Worm (Caenorhabditis elegans) whole organism, L4 larva: ENCODE measurements around the gene T24H10.5.

ENCODE experiments used
- F49E8.2 ChIP-seq: sonication (generic microtip); optimal IDR thresholded peaks from 2 replicates; lab custom pipeline; 2016; ENCODE audit warnings: missing compliant biosample characterization, mild to moderate bottlenecking, missing genetic modification characterization, borderline replicate concordance
- Y5F2A.4 ChIP-seq: fragments of 200-800 bp; sonication (Bioruptor generic); optimal IDR thresholded peaks from 2 replicates; lab custom pipeline; 2018; ENCODE audit warnings: mild to moderate bottlenecking, missing genetic modification characterization, missing compliant biosample characterization
- ama-1 ChIP-seq: fragments of 150-350 bp; optimal IDR thresholded peaks from 2 replicates; lab custom pipeline; 2014; ENCODE audit warnings: inconsistent platforms, mixed read lengths
- attf-4 ChIP-seq: sonication (generic microtip); optimal IDR thresholded peaks from 3 replicates; lab custom pipeline; 2017; ENCODE audit warnings: missing biosample characterization, missing genetic modification characterization
- ceh-28 ChIP-seq: fragments of 150-350 bp; optimal IDR thresholded peaks from 2 replicates; lab custom pipeline; 2014; ENCODE audit warnings: missing biosample characterization, missing genetic modification reagents, missing genetic modification characterization
- ceh-82 ChIP-seq: sonication (generic microtip); optimal IDR thresholded peaks from 2 replicates; lab custom pipeline; 2017; ENCODE audit warnings: missing biosample characterization, missing genetic modification characterization
- ces-1 ChIP-seq: fragments of 150-350 bp; sonication (generic microtip); optimal IDR thresholded peaks from 4 replicates; lab custom pipeline; 2014; ENCODE audit warnings: missing biosample characterization, missing genetic modification reagents, missing genetic modification characterization
- daf-16 ChIP-seq, 3 experiments: sonication (generic microtip); optimal IDR thresholded peaks; 2 replicates each; lab custom pipeline; 2016 to 2017; ENCODE audit warnings: missing genetic modification characterization in 3 of 3, missing genetic modification reagents in 3 of 3, mild to moderate bottlenecking in 2 of 3, missing compliant biosample characterization in 2 of 3, missing biosample characterization in 1 of 3, moderate library complexity in 1 of 3
- egl-43 ChIP-seq: fragments of 200-800 bp; sonication (Bioruptor generic); IDR thresholded peaks from 2 replicates; pipeline ENCODE4 v1.3.6; 2022; ENCODE audit warnings: missing genetic modification reagents, missing genetic modification characterization, missing compliant biosample characterization
- fos-1 ChIP-seq: fragments of 150-350 bp; optimal IDR thresholded peaks from 2 replicates; lab custom pipeline; 2014; ENCODE audit warnings: missing biosample characterization, missing genetic modification characterization
- gei-8 ChIP-seq: fragments of 200-800 bp; sonication (Bioruptor generic); optimal IDR thresholded peaks from 2 replicates; lab custom pipeline; 2018; ENCODE audit warnings: mild to moderate bottlenecking, missing genetic modification characterization, missing compliant biosample characterization
- hlh-11 ChIP-seq: fragments of 200-800 bp; sonication (Bioruptor generic); optimal IDR thresholded peaks from 2 replicates; lab custom pipeline; 2018; ENCODE audit warnings: mild to moderate bottlenecking, missing genetic modification characterization, missing compliant biosample characterization
- hlh-30 ChIP-seq: sonication (generic microtip); optimal IDR thresholded peaks from 2 replicates; lab custom pipeline; 2017; ENCODE audit warnings: antibody characterized with exemption, mild to moderate bottlenecking, missing genetic modification characterization, missing compliant biosample characterization; ENCODE audit not compliant: insufficient read depth
- hmg-1.1 ChIP-seq: fragments of 200-800 bp; sonication (Bioruptor generic); IDR thresholded peaks from 2 replicates; pipeline ENCODE4 v1.3.6; 2022; ENCODE audit warnings: missing genetic modification reagents, missing genetic modification characterization, missing compliant biosample characterization
- jun-1 ChIP-seq: fragments of 150-350 bp; optimal IDR thresholded peaks from 2 replicates; lab custom pipeline; 2014; ENCODE audit warnings: missing biosample characterization, missing genetic modification reagents, missing genetic modification characterization
- lir-3 ChIP-seq: sonication (generic microtip); optimal IDR thresholded peaks from 2 replicates; lab custom pipeline; 2016; ENCODE audit warnings: mild to moderate bottlenecking, missing genetic modification characterization, missing compliant biosample characterization
- lsy-2 ChIP-seq, 2 experiments: fragments of 150-350 bp in 1 of 2; sonication (generic microtip) in 1 of 2; optimal IDR thresholded peaks; 2 replicates each; lab custom pipeline; 2014 to 2017; ENCODE audit warnings: missing biosample characterization in 2 of 2, missing genetic modification characterization in 2 of 2
- mdl-1 ChIP-seq, 2 experiments: fragments of 150-350 bp in 1 of 2; sonication (generic microtip) in 1 of 2; optimal IDR thresholded peaks; 2 replicates each; lab custom pipeline; 2014 to 2017; ENCODE audit warnings: missing biosample characterization in 2 of 2, missing genetic modification characterization in 2 of 2
- mdt-29 ChIP-seq: fragments of 200-800 bp; sonication (Bioruptor generic); IDR thresholded peaks from 2 replicates; pipeline ENCODE4 v1.3.6; 2022; ENCODE audit warnings: missing genetic modification reagents, missing genetic modification characterization, missing compliant biosample characterization
- mep-1 ChIP-seq: fragments of 150-350 bp; sonication (generic microtip); optimal IDR thresholded peaks from 3 replicates; lab custom pipeline; 2014; ENCODE audit warnings: missing biosample characterization, missing genetic modification characterization
- mes-2 ChIP-seq: sonication (generic microtip); optimal IDR thresholded peaks from 2 replicates; lab custom pipeline; 2016; ENCODE audit warnings: missing genotype, mild to moderate bottlenecking, missing genetic modification characterization, missing compliant biosample characterization; ENCODE audit not compliant: poor library complexity, severe bottlenecking
- mxl-3 ChIP-seq: fragments of 200-800 bp; sonication (Bioruptor generic); optimal IDR thresholded peaks from 2 replicates; lab custom pipeline; 2018; ENCODE audit warnings: mild to moderate bottlenecking, missing genetic modification characterization, missing compliant biosample characterization
- nhr-11 ChIP-seq: fragments of 150-350 bp; optimal IDR thresholded peaks from 2 replicates; lab custom pipeline; 2014; ENCODE audit warnings: missing biosample characterization, missing genetic modification characterization
- nhr-41 ChIP-seq: fragments of 200-800 bp; sonication (Bioruptor generic); IDR thresholded peaks from 2 replicates; pipeline ENCODE4 v1.3.6; 2022; ENCODE audit warnings: missing genetic modification reagents, missing genetic modification characterization, missing compliant biosample characterization
- nhr-42 ChIP-seq: fragments of 200-800 bp; sonication (Bioruptor generic); IDR thresholded peaks from 2 replicates; pipeline ENCODE4 v1.3.6; 2022; ENCODE audit warnings: missing genetic modification characterization, missing compliant biosample characterization
- nhr-6 ChIP-seq: fragments of 150-350 bp; optimal IDR thresholded peaks from 2 replicates; lab custom pipeline; 2014; ENCODE audit warnings: missing biosample characterization, missing genetic modification characterization
- nhr-76 ChIP-seq: fragments of 150-350 bp; optimal IDR thresholded peaks from 2 replicates; lab custom pipeline; 2014; ENCODE audit warnings: missing biosample characterization, missing genetic modification characterization
- skn-1 ChIP-seq: fragments of 150-350 bp; optimal IDR thresholded peaks from 2 replicates; lab custom pipeline; 2014; ENCODE audit warnings: missing biosample characterization, missing genetic modification characterization
- snpc-1.2 ChIP-seq: fragments of 200-800 bp; sonication (Bioruptor generic); IDR thresholded peaks from 2 replicates; pipeline ENCODE4 v1.3.6; 2022; ENCODE audit warnings: missing genetic modification reagents, missing genetic modification characterization, missing compliant biosample characterization
- snpc-4 ChIP-seq: fragments of 150-350 bp; optimal IDR thresholded peaks from 2 replicates; lab custom pipeline; 2014; ENCODE audit warnings: missing biosample characterization, missing genetic modification characterization
- spr-1 ChIP-seq: sonication (generic microtip); optimal IDR thresholded peaks from 2 replicates; lab custom pipeline; 2016; ENCODE audit warnings: mild to moderate bottlenecking, missing genetic modification characterization, missing compliant biosample characterization
- spr-3 ChIP-seq: fragments of 200-800 bp; sonication (Bioruptor generic); optimal IDR thresholded peaks from 2 replicates; lab custom pipeline; 2018; ENCODE audit warnings: mild to moderate bottlenecking, missing genetic modification characterization, missing compliant biosample characterization
- tra-1 ChIP-seq: fragments of 200-800 bp; sonication (Bioruptor generic); IDR thresholded peaks from 2 replicates; pipeline ENCODE4 v1.3.6; 2022; ENCODE audit warnings: missing genetic modification reagents, missing genetic modification characterization, missing compliant biosample characterization
- unc-39 ChIP-seq: sonication (generic microtip); optimal IDR thresholded peaks from 2 replicates; lab custom pipeline; 2017; ENCODE audit warnings: missing biosample characterization, missing genetic modification characterization
- zfp-3 ChIP-seq: fragments of 200-800 bp; sonication (Bioruptor generic); conservative IDR thresholded peaks from 2 replicates; pipeline ENCODE4 v1.3.6; 2022; ENCODE audit warnings: missing genetic modification reagents, missing genetic modification characterization, missing compliant biosample characterization
- ztf-11 ChIP-seq: fragments of 150-350 bp; optimal IDR thresholded peaks from 2 replicates; lab custom pipeline; 2014; ENCODE audit warnings: missing biosample characterization, missing genetic modification characterization

T24H10.5 gene

DNA sequence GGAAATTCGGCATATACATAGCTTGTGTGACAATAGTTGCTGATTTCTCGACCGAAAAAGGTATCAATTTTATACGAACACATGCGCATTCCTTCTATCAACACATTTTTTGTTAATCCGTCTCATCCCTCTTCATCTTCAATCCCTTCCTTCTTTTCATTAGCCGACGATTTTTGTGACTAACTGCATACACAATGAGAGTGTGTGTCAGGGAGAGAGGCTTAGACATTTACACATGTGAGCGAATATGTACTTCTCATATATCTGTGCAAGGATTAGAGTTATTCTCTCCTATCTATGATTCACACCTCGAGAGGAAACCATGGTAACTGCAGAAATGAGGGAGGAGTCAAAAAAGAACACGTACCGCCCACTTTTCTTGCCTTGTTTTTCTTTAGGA is 29.4 kb downstream of the T24H10.5 start:
- TF ChIP-seq ztf-11 (tag; lab: Kevin White, UChicago), result no peak
- TF ChIP-seq fos-1, result no peak
- no peak for TF ChIP-seq skn-1 (tag; lab: Kevin White, UChicago)
- TF ChIP-seq nhr-42, result no peak
- no peak for TF ChIP-seq hlh-30 (tag; lab: Kevin White, UChicago)
- peak; percentile 11 for TF ChIP-seq mxl-3 (GFP tag; lab: Kevin White, UChicago)
- TF ChIP-seq gei-8 (GFP tag; lab: Kevin White, UChicago), result no peak
- no peak for TF ChIP-seq F49E8.2 (tag; lab: Kevin White, UChicago)
- TF ChIP-seq nhr-76 (tag; lab: Kevin White, UChicago), result no peak
- TF ChIP-seq lsy-2 (tag; optimal IDR thresholded peaks at IDR 0.05; lab: Kevin White, UChicago), result peak in 1 of 2 experiments; percentile 3
- TF ChIP-seq ceh-28 (tag; lab: Kevin White, UChicago), result no peak
- TF ChIP-seq zfp-3 (GFP tag; lab: Robert Waterston, UW), result no peak

DNA sequence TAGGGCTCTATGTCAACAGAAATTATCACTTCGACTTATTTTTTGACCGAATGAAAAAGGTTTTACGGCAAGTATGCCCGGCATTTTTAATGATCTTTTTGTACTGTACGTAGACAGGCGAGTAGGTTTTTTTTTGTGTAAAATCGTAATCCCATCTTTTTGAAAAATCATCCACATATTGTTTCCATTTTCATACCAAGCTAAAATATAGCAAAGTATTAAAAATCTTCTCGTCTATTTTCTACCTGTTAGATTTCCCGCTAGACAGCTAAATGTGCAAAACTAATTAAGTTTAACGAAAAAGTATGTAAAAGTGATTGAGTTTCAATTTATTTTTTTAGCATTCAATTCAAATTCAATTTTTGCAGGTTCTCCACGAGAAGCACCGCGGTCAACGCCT is 30.5 kb downstream of the T24H10.5 start, which contains the start of gene C16D2.1:
C16D2.1 (plus strand) TSS at position 301 of the 400 bp plus-strand sequence.
- TF ChIP-seq nhr-42, result no peak
- no peak for TF ChIP-seq lir-3
- TF ChIP-seq jun-1 (tag; lab: Kevin White, UChicago), result peak; percentile 75
- no peak for TF ChIP-seq nhr-41 (GFP tag; lab: Robert Waterston, UW)
- TF ChIP-seq nhr-11, result no peak

DNA sequence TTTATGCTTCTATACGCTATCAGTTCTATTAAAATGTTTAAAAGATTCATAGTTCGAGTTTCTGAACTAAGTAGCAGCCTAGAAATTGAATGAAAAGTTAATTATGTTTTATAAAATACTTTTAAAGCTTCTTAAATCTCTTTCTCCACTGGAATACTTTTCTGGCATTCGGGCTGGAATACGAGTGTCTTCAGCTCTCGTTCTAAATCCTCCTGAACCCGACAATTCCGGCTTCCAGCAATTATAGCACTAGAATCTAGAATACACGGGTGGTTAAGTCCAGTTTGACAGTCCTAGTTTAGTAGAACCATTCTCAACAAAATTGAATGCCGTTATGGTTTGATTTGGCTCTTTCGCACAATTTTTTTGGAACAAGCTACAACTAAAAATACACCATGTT is 31.4 kb downstream of the T24H10.5 start:
- TF ChIP-seq mep-1 (tag; lab: Kevin White, UChicago), result peak; percentile 48
- TF ChIP-seq jun-1 (tag; lab: Kevin White, UChicago), result peak; percentile 92
- TF ChIP-seq mes-2 (tag; lab: Kevin White, UChicago), result no peak
- peak; percentile 18 for TF ChIP-seq Y5F2A.4 (GFP tag; lab: Kevin White, UChicago)

ce11 chrII:9135878-9136277 is 35.0 kb downstream of the T24H10.5 start, which contains the start of gene nlp-78:
nlp-78 (plus strand) TSS chrII:9136178.
- no peak for TF ChIP-seq hmg-1.1 (GFP tag; lab: Robert Waterston, UW)
- no peak for TF ChIP-seq ceh-82 (tag; lab: Kevin White, UChicago)
- TF ChIP-seq attf-4 (tag; lab: Kevin White, UChicago), result no peak
- no peak for TF ChIP-seq mdl-1 (tag; optimal IDR thresholded peaks at IDR 0.05; lab: Kevin White, UChicago)
- no peak for TF ChIP-seq gei-8 (GFP tag; lab: Kevin White, UChicago)
- TF ChIP-seq snpc-4 (tag; lab: Kevin White, UChicago), result no peak
- TF ChIP-seq ama-1, result no peak
- TF ChIP-seq tra-1, result no peak
- no peak for TF ChIP-seq egl-43 (GFP tag; lab: Robert Waterston, UW)
- no peak for TF ChIP-seq mxl-3 (GFP tag; lab: Kevin White, UChicago)
- no peak for TF ChIP-seq hlh-11 (tag; lab: Kevin White, UChicago)
- no peak for TF ChIP-seq mdt-29 (GFP tag; lab: Robert Waterston, UW)
- TF ChIP-seq daf-16 (GFP tag; optimal IDR thresholded peaks at IDR 0.05; lab: Kevin White, UChicago), result no peak
- TF ChIP-seq daf-16 (tag; optimal IDR thresholded peaks at IDR 0.05; lab: Kevin White, UChicago), result no peak
- no peak for TF ChIP-seq spr-1 (tag; lab: Kevin White, UChicago)
- no peak for TF ChIP-seq ces-1
- no peak for TF ChIP-seq nhr-6 (tag; lab: Kevin White, UChicago)
- no peak for TF ChIP-seq snpc-1.2 (GFP tag; lab: Robert Waterston, UW)
- no peak for TF ChIP-seq spr-3 (GFP tag; lab: Kevin White, UChicago)
- TF ChIP-seq unc-39 (tag; lab: Kevin White, UChicago), result no peak
